Worm (Caenorhabditis elegans) whole organism, early embryonic: ENCODE results near the gene spp-31.

Source experiments
- B0310.2 ChIP-seq: sonication (generic microtip); optimal IDR thresholded peaks from 2 replicates; lab custom pipeline; 2016; ENCODE audit warnings: mild to moderate bottlenecking, missing genetic modification characterization, missing compliant biosample characterization
- F13C5.2 ChIP-seq: sonication (generic microtip); optimal IDR thresholded peaks from 2 replicates; lab custom pipeline; 2017; ENCODE audit warnings: mild to moderate bottlenecking, missing genetic modification characterization, inconsistent platforms, missing compliant biosample characterization
- aly-1 ChIP-seq: sonication (generic microtip); optimal IDR thresholded peaks from 2 replicates; lab custom pipeline; 2016; ENCODE audit warnings: missing genetic modification characterization, missing compliant biosample characterization
- ama-1 ChIP-seq: fragments of 150-350 bp; optimal IDR thresholded peaks from 2 replicates; lab custom pipeline; 2014
- ceh-13 ChIP-seq: fragments of 200-800 bp; sonication (Bioruptor generic); optimal IDR thresholded peaks from 2 replicates; lab custom pipeline; 2018; ENCODE audit warnings: mild to moderate bottlenecking, missing genetic modification characterization, missing compliant biosample characterization
- ceh-36 ChIP-seq: sonication (generic microtip); optimal IDR thresholded peaks from 2 replicates; lab custom pipeline; 2016; ENCODE audit warnings: missing genetic modification characterization, inconsistent platforms, missing compliant biosample characterization
- ets-7 ChIP-seq: sonication (generic microtip); optimal IDR thresholded peaks from 2 replicates; lab custom pipeline; 2016; ENCODE audit warnings: missing genotype, missing genetic modification characterization, missing compliant biosample characterization
- flt-1 ChIP-seq: fragments of 200-800 bp; sonication (Bioruptor generic); IDR thresholded peaks from 2 replicates; pipeline ENCODE4 v1.3.6; 2022; ENCODE audit warnings: missing genetic modification characterization, missing compliant biosample characterization
- hmbx-1 ChIP-seq: sonication (generic microtip); optimal IDR thresholded peaks from 2 replicates; lab custom pipeline; 2016; ENCODE audit warnings: mild to moderate bottlenecking, missing genetic modification characterization, missing compliant biosample characterization
- hmg-4 ChIP-seq: fragments of 200-800 bp; sonication (Bioruptor generic); optimal IDR thresholded peaks from 2 replicates; lab custom pipeline; 2018; ENCODE audit warnings: mild to moderate bottlenecking, missing genetic modification characterization, missing compliant biosample characterization
- hnd-1 ChIP-seq: sonication (generic microtip); optimal IDR thresholded peaks from 2 replicates; lab custom pipeline; 2016; ENCODE audit warnings: missing genetic modification characterization, missing compliant biosample characterization
- pes-1 ChIP-seq: fragments of 200-800 bp; sonication (Bioruptor generic); IDR thresholded peaks from 2 replicates; pipeline ENCODE4 v1.3.6; 2022; ENCODE audit warnings: missing genetic modification reagents, missing genetic modification characterization, missing compliant biosample characterization
- scrt-1 ChIP-seq: fragments of 200-800 bp; sonication (Bioruptor generic); IDR thresholded peaks from 2 replicates; pipeline ENCODE4 v1.3.6; 2022; ENCODE audit warnings: missing genetic modification characterization, missing compliant biosample characterization
- sea-1 ChIP-seq: fragments of 200-800 bp; sonication (Bioruptor generic); conservative IDR thresholded peaks from 2 replicates; pipeline ENCODE4 v1.3.6; 2022; ENCODE audit warnings: missing genetic modification characterization, missing compliant biosample characterization
- tbx-11 ChIP-seq: fragments of 200-800 bp; sonication (Bioruptor generic); IDR thresholded peaks from 2 replicates; pipeline ENCODE4 v1.3.6; 2022; ENCODE audit warnings: missing genetic modification characterization, missing compliant biosample characterization
- tbx-37 ChIP-seq: fragments of 200-800 bp; sonication (Bioruptor generic); conservative IDR thresholded peaks from 2 replicates; pipeline ENCODE4 v1.3.6; 2022; ENCODE audit warnings: missing genetic modification reagents, missing genetic modification characterization, missing compliant biosample characterization
- tra-4 ChIP-seq: sonication (generic microtip); optimal IDR thresholded peaks from 2 replicates; lab custom pipeline; 2017; ENCODE audit warnings: missing genetic modification characterization, missing compliant biosample characterization

The spp-31 gene

ce11 chrIV:1405780-1406179 is 587 bp upstream of the spp-31 start:
- TF ChIP-seq tbx-11 (GFP tag; lab: Robert Waterston, UW) (no peak), aly-1 (tag; lab: Kevin White, UChicago) (no peak), hnd-1 (no peak), flt-1 (GFP tag; lab: Robert Waterston, UW) (no peak), ceh-13 (GFP tag; lab: Kevin White, UChicago) (no peak), pes-1 (GFP tag; lab: Robert Waterston, UW) (no peak), tbx-37 (no peak), scrt-1 (no peak), ceh-36 (no peak), ets-7 (tag; lab: Kevin White, UChicago) (no peak), sea-1 (GFP tag; lab: Robert Waterston, UW) (no peak), hmbx-1 (tag; lab: Kevin White, UChicago) (no peak), F13C5.2 (tag; lab: Kevin White, UChicago) (no peak), tra-4 (tag; lab: Kevin White, UChicago) (no peak), B0310.2 (tag; lab: Kevin White, UChicago) (no peak)

ce11 chrIV:1407049-1407448 is 682 bp downstream of the spp-31 start:
- TF ChIP-seq ama-1 (lab: Kevin White, UChicago) (no peak), pes-1 (GFP tag; lab: Robert Waterston, UW) (no peak), F13C5.2 (tag; lab: Kevin White, UChicago) (no peak), ceh-36 (no peak), flt-1 (GFP tag; lab: Robert Waterston, UW) (no peak), B0310.2 (tag; lab: Kevin White, UChicago) (no peak), aly-1 (tag; lab: Kevin White, UChicago) (no peak), scrt-1 (no peak), tbx-11 (GFP tag; lab: Robert Waterston, UW) (no peak), hnd-1 (no peak), tra-4 (tag; lab: Kevin White, UChicago) (no peak), tbx-37 (no peak), ceh-13 (GFP tag; lab: Kevin White, UChicago) (no peak)

- TF ChIP-seq scrt-1 (no peak), B0310.2 (tag; lab: Kevin White, UChicago) (no peak), flt-1 (GFP tag; lab: Robert Waterston, UW) (no peak), tra-4 (tag; lab: Kevin White, UChicago) (no peak), ceh-36 (no peak), tbx-11 (GFP tag; lab: Robert Waterston, UW) (no peak)
Measured at ce11 chrIV:1407507-1407906, 1.1 kb downstream of the spp-31 start.

DNA sequence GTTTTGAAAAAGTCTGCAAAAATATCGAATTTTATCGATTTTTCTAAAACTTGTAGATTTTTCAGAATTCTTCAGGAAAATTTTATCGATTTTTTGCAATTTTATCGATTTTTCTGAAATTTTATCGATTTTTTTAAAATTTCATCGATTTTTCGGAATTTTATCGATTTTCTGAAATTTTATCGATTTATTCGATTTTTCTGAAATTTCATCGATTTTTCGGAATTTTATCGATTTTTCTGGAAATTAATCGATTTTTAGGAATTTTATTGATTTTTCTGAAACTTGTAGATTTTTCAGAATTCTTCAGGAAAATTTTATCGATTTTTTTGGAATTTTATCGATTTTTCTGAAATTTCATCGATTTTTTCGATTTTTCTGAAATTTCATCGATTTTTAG is 1.8 kb downstream of the spp-31 start:
- TF ChIP-seq pes-1 (GFP tag; lab: Robert Waterston, UW) (no peak), ceh-13 (GFP tag; lab: Kevin White, UChicago) (no peak)

DNA sequence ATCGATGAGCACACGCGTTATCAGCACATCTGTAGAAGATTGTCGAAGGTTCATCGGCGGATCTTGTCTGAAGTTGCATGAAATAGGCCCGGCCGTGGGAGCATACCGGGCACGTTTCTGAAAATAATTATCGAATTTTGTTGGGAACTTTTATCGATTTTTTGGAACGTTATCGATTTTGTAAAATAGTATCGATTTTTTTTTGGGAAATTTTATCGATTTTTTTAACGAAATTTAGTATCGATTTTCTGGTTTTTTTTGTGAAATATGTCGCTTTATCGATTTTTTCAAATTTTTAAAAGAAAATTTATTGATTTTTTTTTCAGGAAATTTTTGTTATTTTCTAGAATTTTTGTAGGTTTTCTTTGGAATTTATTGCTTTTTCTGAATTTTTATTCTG is 2.4 kb downstream of the spp-31 start:
- no peak for TF ChIP-seq B0310.2 (tag; lab: Kevin White, UChicago)
- TF ChIP-seq hnd-1: no peak
- TF ChIP-seq pes-1 (GFP tag; lab: Robert Waterston, UW): no peak
- TF ChIP-seq aly-1 (tag; lab: Kevin White, UChicago): no peak
- TF ChIP-seq tbx-37: no peak
- no peak for TF ChIP-seq flt-1 (GFP tag; lab: Robert Waterston, UW)
- no peak for TF ChIP-seq ets-7 (tag; lab: Kevin White, UChicago)
- no peak for TF ChIP-seq scrt-1
- no peak for TF ChIP-seq hmbx-1 (tag; lab: Kevin White, UChicago)
- no peak for TF ChIP-seq ceh-36
- TF ChIP-seq F13C5.2 (tag; lab: Kevin White, UChicago): no peak

ce11 chrIV:1409941-1410340 is 3.6 kb downstream of the spp-31 start, which contains the start of gene rpc-11:
TSS of gene rpc-11 (minus strand) at chrIV:1410041.
- TF ChIP-seq hmg-4 (GFP tag; lab: Kevin White, UChicago): no peak
- no peak for TF ChIP-seq F13C5.2 (tag; lab: Kevin White, UChicago)
- TF ChIP-seq hnd-1: no peak
- TF ChIP-seq tbx-37: no peak
- no peak for TF ChIP-seq sea-1 (GFP tag; lab: Robert Waterston, UW)
- no peak for TF ChIP-seq ama-1 (lab: Kevin White, UChicago)
- no peak for TF ChIP-seq ets-7 (tag; lab: Kevin White, UChicago)
- no peak for TF ChIP-seq tbx-11 (GFP tag; lab: Robert Waterston, UW)
- no peak for TF ChIP-seq tra-4 (tag; lab: Kevin White, UChicago)

ce11 chrIV:1419795-1420509 is 13.6 kb downstream of the spp-31 start, which contains the start of gene Y77E11A.7:
TSS of gene Y77E11A.7 (minus strand) at chrIV:1419849.
- no peak for TF ChIP-seq tra-4 (tag; lab: Kevin White, UChicago)
- peak; percentile 56; the same call in 1 of the 2 replicates for TF ChIP-seq flt-1 (GFP tag; lab: Robert Waterston, UW)
- TF ChIP-seq B0310.2 (tag; lab: Kevin White, UChicago): no peak
- peak; percentile 62 for TF ChIP-seq sea-1 (GFP tag; lab: Robert Waterston, UW)
- no peak for TF ChIP-seq ets-7 (tag; lab: Kevin White, UChicago)
- TF ChIP-seq tbx-37: no peak
- TF ChIP-seq scrt-1: 0 out of 2 replicates have a peak, but pooled peaks have one; percentile 9
- no peak; the same call in 1 of the 2 replicates for TF ChIP-seq pes-1 (GFP tag; lab: Robert Waterston, UW)
- TF ChIP-seq hmg-4 (GFP tag; lab: Kevin White, UChicago): peak; percentile 56
- TF ChIP-seq ceh-36: no peak
- TF ChIP-seq hmbx-1 (tag; lab: Kevin White, UChicago): no peak
- TF ChIP-seq hnd-1: no peak
- no peak for TF ChIP-seq ama-1 (lab: Kevin White, UChicago)
- peak; percentile 9 for TF ChIP-seq aly-1 (tag; lab: Kevin White, UChicago)
- no peak for TF ChIP-seq tbx-11 (GFP tag; lab: Robert Waterston, UW)
- no peak for TF ChIP-seq ceh-13 (GFP tag; lab: Kevin White, UChicago)
- TF ChIP-seq F13C5.2 (tag; lab: Kevin White, UChicago): peak; percentile 79
